Fruit fly (Drosophila melanogaster) whole organism, wandering third instar larva: ENCODE results near the gene CG13737.

Experiments used
- Dfd ChIP-seq: fragments of >200 bp; optimal IDR thresholded peaks from 2 replicates; lab custom pipeline; 2017; ENCODE audit warnings: missing biosample characterization, missing genetic modification characterization
- HLH106 ChIP-seq: fragments of 200-800 bp; optimal IDR thresholded peaks from 3 replicates; lab custom pipeline; 2019; ENCODE audit warnings: missing biosample characterization, mild to moderate bottlenecking, missing genetic modification characterization, moderate library complexity
- Hr83 ChIP-seq: fragments of 200-300 bp; sonication (Bioruptor generic); optimal IDR thresholded peaks from 2 replicates; lab custom pipeline; 2016; ENCODE audit warnings: missing biosample characterization, mild to moderate bottlenecking, missing genetic modification characterization, moderate library complexity; ENCODE audit not compliant: poor library complexity, severe bottlenecking
- Jra ChIP-seq: sonication (Bioruptor generic); optimal IDR thresholded peaks from 2 replicates; lab custom pipeline; 2016; ENCODE audit warnings: missing biosample characterization, missing genetic modification characterization
- br ChIP-seq: fragments of 200-800 bp; sonication (Bioruptor generic); optimal IDR thresholded peaks from 2 replicates; lab custom pipeline; 2016; ENCODE audit warnings: missing biosample characterization, missing genetic modification characterization
- fru ChIP-seq: fragments of 200-800 bp; sonication (Bioruptor generic); optimal IDR thresholded peaks from 3 replicates; lab custom pipeline; 2016; ENCODE audit warnings: missing biosample characterization, mild to moderate bottlenecking, missing genetic modification characterization
- h ChIP-seq: fragments of 200-800 bp; sonication (Bioruptor generic); optimal IDR thresholded peaks from 3 replicates; lab custom pipeline; 2016; ENCODE audit warnings: missing biosample characterization, mild to moderate bottlenecking, missing genetic modification characterization
- pan ChIP-seq: fragments of >200 bp; optimal IDR thresholded peaks from 2 replicates; lab custom pipeline; 2017
- psq ChIP-seq: fragments of 200-800 bp; sonication (Bioruptor generic); optimal IDR thresholded peaks from 3 replicates; lab custom pipeline; 2017; ENCODE audit warnings: missing biosample characterization, mild to moderate bottlenecking, missing genetic modification characterization, moderate library complexity
- rgr ChIP-seq: fragments of 200-800 bp; sonication (Bioruptor generic); optimal IDR thresholded peaks from 3 replicates; lab custom pipeline; 2016; ENCODE audit warnings: missing biosample characterization, mild to moderate bottlenecking, missing genetic modification characterization
- usp ChIP-seq: fragments of >200 bp; optimal IDR thresholded peaks from 2 replicates; lab custom pipeline; 2017; ENCODE audit warnings: missing biosample characterization, missing genetic modification characterization

DNA sequence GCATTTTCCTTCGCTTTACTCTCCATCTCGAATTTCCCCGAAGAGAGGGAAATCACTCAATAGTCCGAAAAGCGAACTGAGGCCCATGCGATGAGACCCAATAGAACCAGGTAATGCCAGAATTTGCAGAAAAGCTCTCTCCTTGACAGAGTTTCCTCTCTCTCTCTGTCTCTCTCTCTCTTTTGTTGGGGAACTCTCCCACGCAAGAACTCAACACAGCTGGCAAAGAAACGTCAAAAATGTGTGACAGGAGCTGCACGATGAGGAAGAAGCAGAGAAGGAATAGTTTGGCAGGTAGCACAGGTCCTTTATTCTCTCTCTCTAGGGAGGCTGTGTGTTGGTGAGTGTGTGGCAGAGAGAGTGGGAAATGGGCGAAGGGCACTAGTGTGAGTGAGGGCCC, 25.6 kb downstream of the CG13737 start:
- no peak for TF ChIP-seq Jra (GFP tag; lab: Kevin White, UChicago)
- no peak for TF ChIP-seq rgr
- no peak for TF ChIP-seq Hr83 (GFP tag; lab: Kevin White, UChicago)
- TF ChIP-seq fru (GFP tag; lab: Kevin White, UChicago) = no peak
- no peak for TF ChIP-seq h (GFP tag; lab: Kevin White, UChicago)
- no peak for TF ChIP-seq usp
- TF ChIP-seq Dfd (GFP tag; lab: Kevin White, UChicago) = no peak
- TF ChIP-seq HLH106 (tag; lab: Kevin White, UChicago) = no peak
- TF ChIP-seq psq (GFP tag; lab: Kevin White, UChicago) = no peak
- no peak for TF ChIP-seq pan (lab: Kevin White, UChicago)
- TF ChIP-seq br (GFP tag; lab: Kevin White, UChicago) = no peak
